Worm (Caenorhabditis elegans) whole organism, L3 larva: Measurements from ENCODE around the gene C52B9.10.

ENCODE experiments used
- ama-1 ChIP-seq: fragments of 150-350 bp; optimal IDR thresholded peaks from 2 replicates; lab custom pipeline; 2018
- ceh-82 ChIP-seq: fragments of 150-350 bp; optimal IDR thresholded peaks from 2 replicates; lab custom pipeline; 2014; ENCODE audit warnings: missing biosample characterization, missing genetic modification characterization
- ceh-9 ChIP-seq: sonication (generic microtip); optimal IDR thresholded peaks from 2 replicates; lab custom pipeline; 2018; ENCODE audit warnings: missing biosample characterization, missing genetic modification characterization
- daf-12 ChIP-seq: fragments of 150-350 bp; optimal IDR thresholded peaks from 2 replicates; lab custom pipeline; 2014; ENCODE audit warnings: missing biosample characterization, missing genetic modification reagents, missing genetic modification characterization
- egl-27 ChIP-seq: sonication (generic microtip); optimal IDR thresholded peaks from 4 replicates; lab custom pipeline; 2017; ENCODE audit warnings: missing biosample characterization, missing genetic modification reagents, missing genetic modification characterization
- egl-5 ChIP-seq: fragments of 150-350 bp; optimal IDR thresholded peaks from 2 replicates; lab custom pipeline; 2017; ENCODE audit warnings: missing biosample characterization, missing genetic modification reagents, missing genetic modification characterization, inconsistent platforms
- elt-1 ChIP-seq: fragments of 150-350 bp; optimal IDR thresholded peaks from 2 replicates; lab custom pipeline; 2014; ENCODE audit warnings: missing biosample characterization, missing genetic modification characterization
- elt-2 ChIP-seq: sonication (generic microtip); optimal IDR thresholded peaks from 2 replicates; lab custom pipeline; 2016; ENCODE audit warnings: missing genetic modification reagents, mild to moderate bottlenecking, missing genetic modification characterization, missing compliant biosample characterization
- eor-1 ChIP-seq, 2 experiments: fragments of 150-350 bp; optimal IDR thresholded peaks; 2 replicates each; lab custom pipeline; 2014 to 2018; ENCODE audit warnings: missing biosample characterization in 2 of 2, missing genetic modification characterization in 2 of 2
- fkh-10 ChIP-seq: sonication (generic microtip); optimal IDR thresholded peaks from 2 replicates; lab custom pipeline; 2017; ENCODE audit warnings: missing biosample characterization, missing genetic modification reagents, missing genetic modification characterization
- fos-1 ChIP-seq: fragments of 150-350 bp; optimal IDR thresholded peaks from 2 replicates; lab custom pipeline; 2014; ENCODE audit warnings: missing biosample characterization, missing genetic modification characterization
- hmg-11 ChIP-seq: sonication (generic microtip); optimal IDR thresholded peaks from 2 replicates; lab custom pipeline; 2016; ENCODE audit warnings: missing genetic modification characterization, missing compliant biosample characterization
- jun-1 ChIP-seq: fragments of 150-350 bp; optimal IDR thresholded peaks from 2 replicates; lab custom pipeline; 2014; ENCODE audit warnings: missing biosample characterization, missing genetic modification reagents, missing genetic modification characterization
- lin-15B ChIP-seq: fragments of 150-350 bp; optimal IDR thresholded peaks from 2 replicates; lab custom pipeline; 2014; ENCODE audit warnings: missing biosample characterization, missing genetic modification characterization
- lin-39 ChIP-seq: fragments of 150-350 bp; optimal IDR thresholded peaks from 2 replicates; lab custom pipeline; 2018; ENCODE audit warnings: missing biosample characterization, missing genetic modification reagents, missing genetic modification characterization
- lsy-12 ChIP-seq: sonication (generic microtip); optimal IDR thresholded peaks from 2 replicates; lab custom pipeline; 2016; ENCODE audit warnings: mild to moderate bottlenecking, missing genetic modification characterization, missing compliant biosample characterization
- mml-1 ChIP-seq: fragments of 150-350 bp; sonication (generic microtip); optimal IDR thresholded peaks from 3 replicates; lab custom pipeline; 2014; ENCODE audit warnings: missing biosample characterization, missing genetic modification characterization
- nfya-1 ChIP-seq: sonication (generic microtip); optimal IDR thresholded peaks from 2 replicates; lab custom pipeline; 2017; ENCODE audit warnings: missing genetic modification characterization, mild to moderate bottlenecking, missing compliant biosample characterization, antibody characterized with exemption, moderate library complexity; ENCODE audit not compliant: insufficient read depth
- nhr-11 ChIP-seq: fragments of 150-350 bp; optimal IDR thresholded peaks from 2 replicates; lab custom pipeline; 2014; ENCODE audit warnings: missing biosample characterization, missing genetic modification characterization
- nhr-25 ChIP-seq: sonication (generic microtip); optimal IDR thresholded peaks from 2 replicates; lab custom pipeline; 2017; ENCODE audit warnings: missing biosample characterization, missing genetic modification characterization
- nhr-43 ChIP-seq: sonication (generic microtip); optimal IDR thresholded peaks from 2 replicates; lab custom pipeline; 2016; ENCODE audit warnings: mild to moderate bottlenecking, missing genetic modification characterization, missing compliant biosample characterization; ENCODE audit not compliant: poor library complexity, severe bottlenecking
- pha-4 ChIP-seq: fragments of 150-350 bp; optimal IDR thresholded peaks from 2 replicates; lab custom pipeline; 2014; ENCODE audit warnings: missing biosample characterization, missing genetic modification reagents, missing genetic modification characterization
- pqm-1 ChIP-seq: fragments of 150-350 bp; optimal IDR thresholded peaks from 2 replicates; lab custom pipeline; 2017; ENCODE audit warnings: missing biosample characterization, missing genetic modification characterization, inconsistent platforms
- sea-2 ChIP-seq: fragments of 150-350 bp; sonication (generic microtip); optimal IDR thresholded peaks from 4 replicates; lab custom pipeline; 2014; ENCODE audit warnings: missing biosample characterization, missing genetic modification reagents, missing genetic modification characterization
- skn-1 ChIP-seq: fragments of 150-350 bp; optimal IDR thresholded peaks from 2 replicates; lab custom pipeline; 2014; ENCODE audit warnings: missing biosample characterization, missing genetic modification characterization
- snpc-4 ChIP-seq: fragments of 150-350 bp; optimal IDR thresholded peaks from 2 replicates; lab custom pipeline; 2014; ENCODE audit warnings: missing biosample characterization, missing genetic modification characterization
- unc-39 ChIP-seq: sonication (generic microtip); optimal IDR thresholded peaks from 4 replicates; lab custom pipeline; 2017; ENCODE audit warnings: missing biosample characterization, missing genetic modification characterization
- unc-62 ChIP-seq: fragments of 150-350 bp; sonication (generic microtip); optimal IDR thresholded peaks from 4 replicates; lab custom pipeline; 2014; ENCODE audit warnings: missing biosample characterization, missing genetic modification reagents, missing genetic modification characterization
- zag-1 ChIP-seq: fragments of 150-350 bp; optimal IDR thresholded peaks from 2 replicates; lab custom pipeline; 2014; ENCODE audit warnings: missing biosample characterization, missing genetic modification characterization
- ztf-4 ChIP-seq: fragments of 150-350 bp; optimal IDR thresholded peaks from 2 replicates; lab custom pipeline; 2014; ENCODE audit warnings: missing biosample characterization, missing genetic modification characterization

Gene C52B9.10

DNA sequence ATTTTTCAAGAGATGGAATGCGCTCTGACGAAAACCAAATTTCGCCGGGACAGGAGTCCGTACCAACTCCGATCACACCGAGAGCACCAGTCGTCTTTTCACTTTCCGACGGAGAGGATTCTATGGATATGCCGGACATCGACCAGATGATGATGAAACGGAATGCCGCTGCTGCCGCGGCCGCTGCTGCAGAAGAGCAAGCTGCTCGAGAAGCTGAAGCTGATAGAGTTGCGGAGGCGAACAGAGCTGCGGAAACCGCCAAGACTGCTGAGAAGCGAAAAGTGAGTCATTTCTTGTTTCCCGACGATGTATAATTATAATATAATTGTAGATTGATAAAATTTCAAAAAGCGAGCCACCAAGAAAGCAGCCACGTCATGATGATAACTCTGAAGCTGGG lies 18.3 kb upstream of the C52B9.10 start:
- no peak for TF ChIP-seq unc-39 (tag; lab: Kevin White, UChicago)
- TF ChIP-seq ztf-4 (tag; lab: Kevin White, UChicago) = no peak
- TF ChIP-seq, all 47 proteins: peak for 0

DNA sequence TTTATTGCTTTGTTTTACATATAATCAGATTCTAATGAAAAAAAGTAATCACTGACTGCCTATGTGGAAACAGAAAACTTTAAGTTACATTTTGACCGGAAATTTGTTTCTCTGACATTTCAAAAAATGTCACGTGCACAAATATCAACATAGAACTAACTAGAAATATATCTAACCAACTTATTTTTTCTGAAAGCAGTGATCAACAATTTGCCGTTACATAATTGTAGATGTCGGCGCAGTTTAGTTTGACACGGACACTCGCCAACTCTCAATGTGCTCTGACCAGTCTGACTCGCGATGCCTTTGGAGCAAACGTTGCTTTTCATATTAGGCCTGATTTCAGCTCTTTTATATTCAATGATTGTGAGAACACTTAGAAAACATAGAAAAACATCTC lies 17.0 kb upstream of the C52B9.10 start, which contains the start of gene srv-6:
TSS of gene srv-6 (plus strand) at position 301 of the 400 bp plus-strand sequence.
- TF ChIP-seq ama-1 (lab: Kevin White, UChicago) (no peak), fkh-10 (GFP tag; lab: Kevin White, UChicago) (no peak), elt-1 (tag; lab: Kevin White, UChicago) (no peak)

- TF ChIP-seq nhr-11 (tag; lab: Kevin White, UChicago) (no peak), pha-4 (tag; lab: Kevin White, UChicago) (peak; percentile 62), lin-15B (tag; lab: Kevin White, UChicago) (peak; percentile 16), jun-1 (tag; lab: Kevin White, UChicago) (peak; percentile 10), elt-2 (tag; lab: Kevin White, UChicago) (peak; percentile 37), nfya-1 (tag; lab: Kevin White, UChicago) (peak; percentile 63), sea-2 (GFP tag; lab: Kevin White, UChicago) (peak; percentile 40), ceh-82 (tag; lab: Kevin White, UChicago) (no peak), hmg-11 (peak; percentile 67), zag-1 (tag; lab: Kevin White, UChicago) (no peak)
Measured at ce11 chrX:4260297-4260696, 13.4 kb upstream of the C52B9.10 start, which contains the start of gene C52B9.4. C52B9.4 (plus strand) TSS chrX:4260652.

DNA sequence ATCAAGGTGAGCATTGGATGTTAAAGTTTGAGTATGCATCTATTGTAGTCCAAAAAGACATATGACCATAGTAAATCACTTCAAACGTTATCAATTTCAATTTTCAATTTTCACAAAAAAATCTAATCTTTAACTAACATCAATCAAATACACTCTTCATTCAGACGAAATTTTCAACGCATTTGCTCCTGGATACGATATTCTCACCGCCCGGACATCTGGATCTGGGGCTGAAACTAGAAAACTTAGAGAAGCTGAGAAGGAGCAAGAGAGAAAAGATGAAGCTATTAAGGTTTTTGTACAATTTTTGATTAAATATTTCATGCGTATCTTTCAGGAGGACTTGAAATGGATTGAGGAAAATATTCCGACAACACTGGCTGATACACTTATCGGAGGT lies 9.9 kb upstream of the C52B9.10 start:
- no peak for TF ChIP-seq elt-1 (tag; lab: Kevin White, UChicago)
- no peak for TF ChIP-seq ztf-4 (tag; lab: Kevin White, UChicago)
- TF ChIP-seq daf-12 = no peak
- TF ChIP-seq ceh-9 (tag; lab: Kevin White, UChicago) = no peak
- no peak for TF ChIP-seq nhr-11 (tag; lab: Kevin White, UChicago)
- TF ChIP-seq egl-5 (tag; lab: Kevin White, UChicago) = no peak
- TF ChIP-seq unc-62 (GFP tag; lab: Kevin White, UChicago) = no peak
- no peak for TF ChIP-seq lin-15B (tag; lab: Kevin White, UChicago)
- no peak for TF ChIP-seq zag-1 (tag; lab: Kevin White, UChicago)
- no peak for TF ChIP-seq ceh-82 (tag; lab: Kevin White, UChicago)
- no peak for TF ChIP-seq nhr-43 (tag; lab: Kevin White, UChicago)
- TF ChIP-seq eor-1 (tag; optimal IDR thresholded peaks at IDR 0.05; lab: Kevin White, UChicago) = no peak
- no peak for TF ChIP-seq lsy-12

ce11 chrX:4265283-4265907 lies 8.3 kb upstream of the C52B9.10 start, which contains the start of gene coel-1:
coel-1 (plus strand) TSS chrX:4265663.
- TF ChIP-seq lsy-12 (peak; percentile 20), fkh-10 (GFP tag; lab: Kevin White, UChicago) (no peak), nfya-1 (tag; lab: Kevin White, UChicago) (peak; percentile 63), lin-39 (tag; lab: Kevin White, UChicago) (peak; percentile 72), zag-1 (tag; lab: Kevin White, UChicago) (no peak), fos-1 (tag; lab: Kevin White, UChicago) (no peak), unc-39 (tag; lab: Kevin White, UChicago) (no peak), ceh-82 (tag; lab: Kevin White, UChicago) (no peak), hmg-11 (peak; percentile 64), mml-1 (peak; percentile 3), elt-2 (tag; lab: Kevin White, UChicago) (peak; percentile 41), pqm-1 (tag; lab: Kevin White, UChicago) (peak; percentile 42), snpc-4 (peak; percentile 13), nhr-25 (peak; percentile 67), egl-5 (tag; lab: Kevin White, UChicago) (peak; percentile 8), skn-1 (peak; percentile 12), pha-4 (tag; lab: Kevin White, UChicago) (peak; percentile 60), egl-27 (peak; percentile 12)
